Worm (Caenorhabditis elegans): ENCODE data around the gene ZC196.3.

Gene ZC196.3

ce11 chrV:8786245-8786644 lies 49.8 kb downstream of the ZC196.3 start, which contains the start of gene sup-37:
sup-37 (plus strand) TSS chrV:8786545.
- TF ChIP-seq let-607 (tag; optimal IDR thresholded peaks at IDR 0.05) = no peak
- TF ChIP-seq sptf-2 (GFP tag; optimal IDR thresholded peaks at IDR 0.05) = no peak
- no peak for TF ChIP-seq T26A5.8 (tag; optimal IDR thresholded peaks at IDR 0.05)
- no peak for TF ChIP-seq rec-8 (tag; optimal IDR thresholded peaks at IDR 0.05)
- TF ChIP-seq aptf-3 (GFP tag; IDR thresholded peaks at IDR 0.05) = no peak
- no peak for TF ChIP-seq B0336.3 (GFP tag; IDR thresholded peaks at IDR 0.05)
